Worm (Caenorhabditis elegans) whole organism, early embryonic: Measurements from ENCODE around the gene srh-61.
A peak's percentile ranks its signal among the peaks of the same experiment; 100 is the strongest.

Source experiments
- B0310.2 ChIP-seq: sonication (generic microtip); optimal IDR thresholded peaks from 2 replicates; lab custom pipeline; 2016; ENCODE audit warnings: mild to moderate bottlenecking, missing genetic modification characterization, missing compliant biosample characterization
- aly-1 ChIP-seq: sonication (generic microtip); optimal IDR thresholded peaks from 2 replicates; lab custom pipeline; 2016; ENCODE audit warnings: missing genetic modification characterization, missing compliant biosample characterization
- ama-1 ChIP-seq: fragments of 150-350 bp; optimal IDR thresholded peaks from 2 replicates; lab custom pipeline; 2014
- ceh-13 ChIP-seq: fragments of 200-800 bp; sonication (Bioruptor generic); optimal IDR thresholded peaks from 2 replicates; lab custom pipeline; 2018; ENCODE audit warnings: mild to moderate bottlenecking, missing genetic modification characterization, missing compliant biosample characterization
- ceh-36 ChIP-seq: sonication (generic microtip); optimal IDR thresholded peaks from 2 replicates; lab custom pipeline; 2016; ENCODE audit warnings: missing genetic modification characterization, inconsistent platforms, missing compliant biosample characterization
- ets-7 ChIP-seq: sonication (generic microtip); optimal IDR thresholded peaks from 2 replicates; lab custom pipeline; 2016; ENCODE audit warnings: missing genotype, missing genetic modification characterization, missing compliant biosample characterization
- hmbx-1 ChIP-seq: sonication (generic microtip); optimal IDR thresholded peaks from 2 replicates; lab custom pipeline; 2016; ENCODE audit warnings: mild to moderate bottlenecking, missing genetic modification characterization, missing compliant biosample characterization
- hmg-4 ChIP-seq: fragments of 200-800 bp; sonication (Bioruptor generic); optimal IDR thresholded peaks from 2 replicates; lab custom pipeline; 2018; ENCODE audit warnings: mild to moderate bottlenecking, missing genetic modification characterization, missing compliant biosample characterization
- hnd-1 ChIP-seq: sonication (generic microtip); optimal IDR thresholded peaks from 2 replicates; lab custom pipeline; 2016; ENCODE audit warnings: missing genetic modification characterization, missing compliant biosample characterization
- pes-1 ChIP-seq: fragments of 200-800 bp; sonication (Bioruptor generic); IDR thresholded peaks from 2 replicates; pipeline ENCODE4 v1.3.6; 2022; ENCODE audit warnings: missing genetic modification reagents, missing genetic modification characterization, missing compliant biosample characterization
- scrt-1 ChIP-seq: fragments of 200-800 bp; sonication (Bioruptor generic); IDR thresholded peaks from 2 replicates; pipeline ENCODE4 v1.3.6; 2022; ENCODE audit warnings: missing genetic modification characterization, missing compliant biosample characterization
- sea-1 ChIP-seq: fragments of 200-800 bp; sonication (Bioruptor generic); conservative IDR thresholded peaks from 2 replicates; pipeline ENCODE4 v1.3.6; 2022; ENCODE audit warnings: missing genetic modification characterization, missing compliant biosample characterization
- tbx-11 ChIP-seq: fragments of 200-800 bp; sonication (Bioruptor generic); IDR thresholded peaks from 2 replicates; pipeline ENCODE4 v1.3.6; 2022; ENCODE audit warnings: missing genetic modification characterization, missing compliant biosample characterization
- tra-4 ChIP-seq: sonication (generic microtip); optimal IDR thresholded peaks from 2 replicates; lab custom pipeline; 2017; ENCODE audit warnings: missing genetic modification characterization, missing compliant biosample characterization

DNA sequence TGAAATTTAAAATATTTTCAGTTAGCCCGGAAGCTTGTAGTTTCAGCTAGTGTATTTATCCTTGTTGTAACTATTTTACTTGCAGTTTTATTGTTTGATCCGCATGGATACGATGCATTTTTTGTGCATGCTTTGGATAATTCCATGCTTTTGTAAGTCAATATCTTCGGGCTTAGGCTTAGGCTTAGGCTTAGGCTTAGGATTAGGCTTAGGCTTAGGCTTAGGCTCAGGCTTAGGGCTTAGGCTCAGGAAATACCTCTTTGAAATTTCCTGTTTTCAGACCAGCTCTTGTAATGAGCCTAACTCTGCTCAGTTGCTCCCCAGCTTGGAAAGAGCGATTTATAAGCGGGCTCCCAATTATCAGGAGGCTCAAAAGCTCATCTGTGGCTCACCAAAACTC, 49.2 kb downstream of the srh-61 start, which contains the start of gene srg-16:
- no peak for TF ChIP-seq ama-1 (lab: Kevin White, UChicago)
- no peak for TF ChIP-seq ets-7 (tag; lab: Kevin White, UChicago)
- no peak for TF ChIP-seq tra-4
- no peak for TF ChIP-seq aly-1 (tag; lab: Kevin White, UChicago)
- TF ChIP-seq hmg-4 (GFP tag; lab: Kevin White, UChicago): no peak
- no peak for TF ChIP-seq sea-1 (GFP tag; lab: Robert Waterston, UW)
- TF ChIP-seq tbx-11 (GFP tag; lab: Robert Waterston, UW): no peak
- no peak for TF ChIP-seq hnd-1 (tag; lab: Kevin White, UChicago)
- TF ChIP-seq scrt-1 (GFP tag; lab: Robert Waterston, UW): no peak
- TF ChIP-seq ceh-36 (tag; lab: Kevin White, UChicago): peak; percentile 63
- TF ChIP-seq hmbx-1 (tag; lab: Kevin White, UChicago): no peak
- no peak for TF ChIP-seq pes-1
- TF ChIP-seq ceh-13 (GFP tag; lab: Kevin White, UChicago): no peak
- TF ChIP-seq B0310.2: no peak
